Worm (Caenorhabditis elegans) whole organism, early embryonic: ENCODE data around the gene H06I04.3.

ENCODE experiments used
- F13C5.2 ChIP-seq: sonication (generic microtip); optimal IDR thresholded peaks from 2 replicates; lab custom pipeline; 2017; ENCODE audit warnings: mild to moderate bottlenecking, missing genetic modification characterization, inconsistent platforms, missing compliant biosample characterization
- aly-1 ChIP-seq: sonication (generic microtip); optimal IDR thresholded peaks from 2 replicates; lab custom pipeline; 2016; ENCODE audit warnings: missing genetic modification characterization, missing compliant biosample characterization
- ama-1 ChIP-seq: fragments of 150-350 bp; optimal IDR thresholded peaks from 2 replicates; lab custom pipeline; 2014
- ceh-13 ChIP-seq: fragments of 200-800 bp; sonication (Bioruptor generic); optimal IDR thresholded peaks from 2 replicates; lab custom pipeline; 2018; ENCODE audit warnings: mild to moderate bottlenecking, missing genetic modification characterization, missing compliant biosample characterization
- ceh-36 ChIP-seq: sonication (generic microtip); optimal IDR thresholded peaks from 2 replicates; lab custom pipeline; 2016; ENCODE audit warnings: missing genetic modification characterization, inconsistent platforms, missing compliant biosample characterization
- ets-7 ChIP-seq: sonication (generic microtip); optimal IDR thresholded peaks from 2 replicates; lab custom pipeline; 2016; ENCODE audit warnings: missing genotype, missing genetic modification characterization, missing compliant biosample characterization
- flt-1 ChIP-seq: fragments of 200-800 bp; sonication (Bioruptor generic); IDR thresholded peaks from 2 replicates; pipeline ENCODE4 v1.3.6; 2022; ENCODE audit warnings: missing genetic modification characterization, missing compliant biosample characterization
- hnd-1 ChIP-seq: sonication (generic microtip); optimal IDR thresholded peaks from 2 replicates; lab custom pipeline; 2016; ENCODE audit warnings: missing genetic modification characterization, missing compliant biosample characterization
- pes-1 ChIP-seq: fragments of 200-800 bp; sonication (Bioruptor generic); IDR thresholded peaks from 2 replicates; pipeline ENCODE4 v1.3.6; 2022; ENCODE audit warnings: missing genetic modification reagents, missing genetic modification characterization, missing compliant biosample characterization
- sea-1 ChIP-seq: fragments of 200-800 bp; sonication (Bioruptor generic); conservative IDR thresholded peaks from 2 replicates; pipeline ENCODE4 v1.3.6; 2022; ENCODE audit warnings: missing genetic modification characterization, missing compliant biosample characterization
- tbx-11 ChIP-seq: fragments of 200-800 bp; sonication (Bioruptor generic); IDR thresholded peaks from 2 replicates; pipeline ENCODE4 v1.3.6; 2022; ENCODE audit warnings: missing genetic modification characterization, missing compliant biosample characterization
- tbx-37 ChIP-seq: fragments of 200-800 bp; sonication (Bioruptor generic); conservative IDR thresholded peaks from 2 replicates; pipeline ENCODE4 v1.3.6; 2022; ENCODE audit warnings: missing genetic modification reagents, missing genetic modification characterization, missing compliant biosample characterization
- tra-4 ChIP-seq: sonication (generic microtip); optimal IDR thresholded peaks from 2 replicates; lab custom pipeline; 2017; ENCODE audit warnings: missing genetic modification characterization, missing compliant biosample characterization

ce11 chrIII:3029822-3030221 is 40.5 kb upstream of the H06I04.3 start:
- no peak for TF ChIP-seq flt-1
- no peak for TF ChIP-seq tbx-37 (GFP tag; lab: Robert Waterston, UW)
- TF ChIP-seq sea-1 (GFP tag; lab: Robert Waterston, UW), result no peak
- TF ChIP-seq tbx-11, result no peak
- TF ChIP-seq ama-1 (lab: Kevin White, UChicago), result no peak
- no peak for TF ChIP-seq hnd-1 (tag; lab: Kevin White, UChicago)
- TF ChIP-seq F13C5.2 (tag; lab: Kevin White, UChicago), result no peak
- no peak for TF ChIP-seq ets-7 (tag; lab: Kevin White, UChicago)
- no peak for TF ChIP-seq pes-1 (GFP tag; lab: Robert Waterston, UW)
- TF ChIP-seq ceh-13 (GFP tag; lab: Kevin White, UChicago), result no peak
- no peak for TF ChIP-seq ceh-36 (tag; lab: Kevin White, UChicago)
- no peak for TF ChIP-seq aly-1 (tag; lab: Kevin White, UChicago)
- TF ChIP-seq tra-4 (tag; lab: Kevin White, UChicago), result no peak
